Fruit fly (Drosophila melanogaster): ENCODE data around the gene CG34161.

DNA sequence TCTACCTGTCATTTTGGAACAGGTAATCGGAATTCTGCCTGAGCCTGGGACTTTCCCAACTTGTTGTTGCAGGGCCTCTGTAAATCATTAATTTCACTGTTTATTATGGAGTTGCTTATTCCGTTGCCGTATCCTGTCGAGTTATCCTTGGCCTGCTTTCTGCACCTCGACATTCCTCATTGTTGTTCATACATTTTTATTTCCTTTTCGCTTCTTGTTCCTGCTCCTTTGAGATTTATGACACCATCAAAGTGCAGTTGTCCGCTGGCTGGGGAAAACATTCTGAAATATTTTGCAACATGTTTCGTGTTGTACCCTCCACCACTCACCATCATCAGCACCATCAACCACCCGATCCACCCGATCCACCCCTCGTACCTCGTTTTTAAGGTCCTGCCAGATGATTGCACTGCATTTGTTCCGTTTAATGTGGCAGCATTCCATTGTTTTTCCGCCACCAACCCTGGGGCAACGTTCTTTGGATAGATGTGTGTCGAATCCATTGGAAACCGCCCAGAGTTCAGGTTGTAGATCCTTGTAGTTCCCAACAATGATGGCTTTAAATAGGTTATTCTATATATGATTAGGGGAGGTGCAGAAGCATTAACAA lies 32.6 kb downstream of the CG34161 start:
- TF ChIP-seq Dfd (GFP tag; optimal IDR thresholded peaks at IDR 0.05) (no peak), ey (GFP tag; optimal IDR thresholded peaks at IDR 0.05) (no peak), Hr83 (GFP tag; optimal IDR thresholded peaks at IDR 0.05; ENCODE audit: poor library complexity, severe bottlenecking) (no peak), Hr78 (GFP tag; optimal IDR thresholded peaks at IDR 0.05) (no peak), Rel (GFP tag; optimal IDR thresholded peaks at IDR 0.05) (no peak), Rel (tag; optimal IDR thresholded peaks at IDR 0.05) (no peak), CG9705 (GFP tag; optimal IDR thresholded peaks at IDR 0.05) (no peak)

All from whole organism, wandering third instar larva.